Worm (Caenorhabditis elegans) whole organism, L2 larva: ENCODE results near the gene noah-2.

Experiments
- ZK546.5 ChIP-seq: sonication (generic microtip); optimal IDR thresholded peaks from 2 replicates; lab custom pipeline; 2017; ENCODE audit warnings: missing biosample characterization, missing genetic modification characterization
- egl-27 ChIP-seq: sonication (generic microtip); optimal IDR thresholded peaks from 3 replicates; lab custom pipeline; 2017; ENCODE audit warnings: missing biosample characterization, missing genetic modification reagents, missing genetic modification characterization
- elt-1 ChIP-seq: fragments of 150-350 bp; optimal IDR thresholded peaks from 2 replicates; lab custom pipeline; 2014; ENCODE audit warnings: missing biosample characterization, missing genetic modification characterization
- elt-3 ChIP-seq: sonication (generic microtip); optimal IDR thresholded peaks from 2 replicates; lab custom pipeline; 2017; ENCODE audit warnings: missing biosample characterization, missing genetic modification characterization
- nhr-11 ChIP-seq: fragments of 150-350 bp; optimal IDR thresholded peaks from 2 replicates; lab custom pipeline; 2014; ENCODE audit warnings: missing biosample characterization, missing genetic modification characterization
- nhr-77 ChIP-seq: fragments of 150-350 bp; optimal IDR thresholded peaks from 2 replicates; lab custom pipeline; 2014; ENCODE audit warnings: missing biosample characterization, missing genetic modification characterization
- unc-62 ChIP-seq: fragments of 150-350 bp; optimal IDR thresholded peaks from 2 replicates; lab custom pipeline; 2014; ENCODE audit warnings: missing biosample characterization, missing genetic modification reagents, missing genetic modification characterization
- zag-1 ChIP-seq: fragments of 150-350 bp; optimal IDR thresholded peaks from 2 replicates; lab custom pipeline; 2014; ENCODE audit warnings: missing biosample characterization, missing genetic modification characterization
- ztf-11 ChIP-seq: sonication (generic microtip); optimal IDR thresholded peaks from 2 replicates; lab custom pipeline; 2017; ENCODE audit warnings: missing biosample characterization, missing genetic modification characterization

DNA sequence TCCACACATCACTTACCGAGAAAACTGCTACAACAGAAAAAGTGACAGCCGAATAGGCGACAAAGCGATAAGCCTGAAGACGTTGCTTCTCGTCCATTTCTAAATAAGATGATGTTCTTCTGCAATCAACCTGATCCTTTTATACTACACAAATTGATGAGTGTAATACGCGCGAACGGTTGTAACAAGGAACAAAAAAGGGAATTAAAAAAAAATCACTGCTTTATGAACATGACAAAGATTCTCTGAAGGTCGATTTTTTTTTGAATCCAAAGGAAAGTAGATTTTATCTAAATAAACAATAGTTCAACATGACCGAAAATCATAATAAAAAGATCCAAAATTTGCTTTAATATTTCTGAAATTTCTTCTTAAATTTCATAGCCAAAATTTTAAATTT, 8.2 kb downstream of the noah-2 start, which contains the start of gene col-133:
- TF ChIP-seq unc-62 (GFP tag; lab: Kevin White, UChicago) (no peak), nhr-77 (no peak), nhr-11 (tag; lab: Kevin White, UChicago) (no peak), egl-27 (tag; lab: Kevin White, UChicago) (no peak), ZK546.5 (tag; lab: Kevin White, UChicago) (no peak), ztf-11 (tag; lab: Kevin White, UChicago) (no peak), elt-3 (no peak), zag-1 (tag; lab: Kevin White, UChicago) (no peak), elt-1 (tag; lab: Kevin White, UChicago) (no peak)
